Worm (Caenorhabditis elegans) whole organism, L2 larva: ENCODE data around the gene nhr-57.

Source experiments
- ZK546.5 ChIP-seq: sonication (generic microtip); optimal IDR thresholded peaks from 2 replicates; lab custom pipeline; 2017; ENCODE audit warnings: missing biosample characterization, missing genetic modification characterization
- aly-2 ChIP-seq: fragments of 150-350 bp; optimal IDR thresholded peaks from 2 replicates; lab custom pipeline; 2014; ENCODE audit warnings: missing biosample characterization, missing genetic modification characterization
- ceh-82 ChIP-seq: fragments of 150-350 bp; optimal IDR thresholded peaks from 2 replicates; lab custom pipeline; 2014; ENCODE audit warnings: missing biosample characterization, missing genetic modification characterization
- fos-1 ChIP-seq: fragments of 150-350 bp; optimal IDR thresholded peaks from 2 replicates; lab custom pipeline; 2014; ENCODE audit warnings: missing biosample characterization, missing genetic modification characterization
- lin-13 ChIP-seq: fragments of 150-350 bp; optimal IDR thresholded peaks from 2 replicates; lab custom pipeline; 2014; ENCODE audit warnings: missing biosample characterization, missing genetic modification reagents, missing genetic modification characterization
- mdl-1 ChIP-seq, 2 experiments: fragments of 150-350 bp in 1 of 2; sonication (generic microtip) in 1 of 2; optimal IDR thresholded peaks; 2 replicates each; lab custom pipeline; 2017; ENCODE audit warnings: missing biosample characterization in 2 of 2, missing genetic modification characterization in 2 of 2
- nhr-11 ChIP-seq: fragments of 150-350 bp; optimal IDR thresholded peaks from 2 replicates; lab custom pipeline; 2014; ENCODE audit warnings: missing biosample characterization, missing genetic modification characterization
- nhr-77 ChIP-seq: fragments of 150-350 bp; optimal IDR thresholded peaks from 2 replicates; lab custom pipeline; 2014; ENCODE audit warnings: missing biosample characterization, missing genetic modification characterization
- skn-1 ChIP-seq: sonication (generic microtip); optimal IDR thresholded peaks from 2 replicates; lab custom pipeline; 2017; ENCODE audit warnings: missing biosample characterization, missing genetic modification characterization
- sma-3 ChIP-seq: sonication (generic microtip); optimal IDR thresholded peaks from 2 replicates; lab custom pipeline; 2016; ENCODE audit warnings: missing genetic modification reagents, missing genetic modification characterization, missing compliant biosample characterization
- unc-39 ChIP-seq: fragments of 150-350 bp; optimal IDR thresholded peaks from 2 replicates; lab custom pipeline; 2014; ENCODE audit warnings: missing biosample characterization, missing genetic modification characterization
- unc-55 ChIP-seq: fragments of 150-350 bp; sonication (generic microtip); optimal IDR thresholded peaks from 3 replicates; lab custom pipeline; 2014; ENCODE audit warnings: missing biosample characterization, missing genetic modification reagents, missing genetic modification characterization
- ztf-1 ChIP-seq: fragments of 200-800 bp; sonication (Bioruptor generic); conservative IDR thresholded peaks from 2 replicates; pipeline ENCODE4 v1.3.6; 2022; ENCODE audit warnings: missing genetic modification characterization, missing compliant biosample characterization
- ztf-4 ChIP-seq: fragments of 150-350 bp; optimal IDR thresholded peaks from 2 replicates; lab custom pipeline; 2014; ENCODE audit warnings: missing biosample characterization, missing genetic modification characterization

ce11 chrV:4129604-4130003, 2.1 kb upstream of the nhr-57 start, which contains the start of gene phat-4:
- TF ChIP-seq ztf-4 (tag; lab: Kevin White, UChicago): no peak
- no peak for TF ChIP-seq ZK546.5
- no peak for TF ChIP-seq mdl-1 (tag; optimal IDR thresholded peaks at IDR 0.05; lab: Kevin White, UChicago)
- no peak for TF ChIP-seq unc-39 (tag; lab: Kevin White, UChicago)
- no peak for TF ChIP-seq skn-1 (tag; lab: Kevin White, UChicago)
- TF ChIP-seq ceh-82 (tag; lab: Kevin White, UChicago): no peak
- TF ChIP-seq ztf-1 (GFP tag; lab: Robert Waterston, UW): no peak
- TF ChIP-seq nhr-77 (tag; lab: Kevin White, UChicago): no peak
- TF ChIP-seq aly-2 (tag; lab: Kevin White, UChicago): no peak
- no peak for TF ChIP-seq lin-13 (GFP tag; lab: Kevin White, UChicago)
- TF ChIP-seq sma-3: no peak
- TF ChIP-seq fos-1 (tag; lab: Kevin White, UChicago): no peak
- no peak for TF ChIP-seq unc-55
- TF ChIP-seq nhr-11 (tag; lab: Kevin White, UChicago): no peak
